Fruit fly (Drosophila melanogaster): ENCODE measurements around the gene CG13723.

CG13723 gene

dm6 chr3L:17237003-17237402, 27.2 kb upstream of the CG13723 start:
- TF ChIP-seq CG4424 (GFP tag; optimal IDR thresholded peaks at IDR 0.05) (no peak), CG16813 (GFP tag; IDR thresholded peaks at IDR 0.05; ENCODE audit: partially characterized antibody) (0 out of 3 replicates have a peak, but pooled peaks have one; percentile 19), Stat92E (GFP tag; optimal IDR thresholded peaks at IDR 0.05) (no peak), CTCF (GFP tag; optimal IDR thresholded peaks at IDR 0.05) (peak; percentile 80), cg (GFP tag; optimal IDR thresholded peaks at IDR 0.05) (peak; percentile 4), E2f1 (GFP tag; IDR thresholded peaks at IDR 0.05) (no peak)

dm6 chr3L:17238129-17238732, 26.0 kb upstream of the CG13723 start, which contains the start of gene Rbp6:
Gene Rbp6, minus strand, starts transcription at chr3L:17238212.
- TF ChIP-seq hkb (optimal IDR thresholded peaks at IDR 0.05) (no peak), hkb (GFP tag; IDR thresholded peaks at IDR 0.05) (peak; percentile 37), CG9609 (GFP tag; optimal IDR thresholded peaks at IDR 0.05) (no peak), Ssrp (tag; optimal IDR thresholded peaks at IDR 0.05) (no peak), Asciz (GFP tag; optimal IDR thresholded peaks at IDR 0.05) (no peak), tap (tag; optimal IDR thresholded peaks at IDR 0.05) (no peak), CG11560 (tag; IDR thresholded peaks at IDR 0.05) (no peak), Lim3 (GFP tag; IDR thresholded peaks at IDR 0.05) (no peak), Awh (GFP tag; IDR thresholded peaks at IDR 0.05) (no peak), gce (GFP tag; IDR thresholded peaks at IDR 0.05) (no peak), CG3995 (GFP tag; optimal IDR thresholded peaks at IDR 0.05) (no peak), prd (optimal IDR thresholded peaks at IDR 0.05) (no peak), prd (GFP tag; IDR thresholded peaks at IDR 0.05) (0 out of 3 replicates have a peak, but pooled peaks have one; percentile 12), CG15269 (tag; optimal IDR thresholded peaks at IDR 0.05) (no peak), croc (GFP tag; conservative IDR thresholded peaks at IDR 0.05) (no peak), Lpt (GFP tag; optimal IDR thresholded peaks at IDR 0.05) (no peak), CG12104 (GFP tag; optimal IDR thresholded peaks at IDR 0.05) (no peak), Nf-YB (GFP tag; optimal IDR thresholded peaks at IDR 0.05) (no peak), vvl (GFP tag; IDR thresholded peaks at IDR 0.05) (peak; percentile 54), btn (GFP tag; optimal IDR thresholded peaks at IDR 0.05) (no peak), gfzf (GFP tag; optimal IDR thresholded peaks at IDR 0.05) (no peak), CHES-1-like (GFP tag; optimal IDR thresholded peaks at IDR 0.05) (no peak), cg (GFP tag; optimal IDR thresholded peaks at IDR 0.05) (no peak), CG4730 (GFP tag; IDR thresholded peaks at IDR 0.05) (no peak), Gug (GFP tag; IDR thresholded peaks at IDR 0.05) (no peak), lmd (GFP tag; IDR thresholded peaks at IDR 0.05) (peak; percentile 25; the same call in 1 of the 2 replicates), CG12391 (tag; optimal IDR thresholded peaks at IDR 0.05) (no peak), scrt (GFP tag; optimal IDR thresholded peaks at IDR 0.05) (no peak), sc (optimal IDR thresholded peaks at IDR 0.05) (no peak), sc (GFP tag; optimal IDR thresholded peaks at IDR 0.05) (no peak), CG14710 (tag; optimal IDR thresholded peaks at IDR 0.05) (no peak), MBD-R2 (GFP tag; IDR thresholded peaks at IDR 0.05) (no peak), D (optimal IDR thresholded peaks at IDR 0.05) (no peak), D (GFP tag; optimal IDR thresholded peaks at IDR 0.05) (no peak), Ets97D (GFP tag; optimal IDR thresholded peaks at IDR 0.05) (no peak), tup (GFP tag; optimal IDR thresholded peaks at IDR 0.05) (no peak), CG18262 (tag; optimal IDR thresholded peaks at IDR 0.05) (no peak), CG3163 (GFP tag; optimal IDR thresholded peaks at IDR 0.05) (peak; percentile 95), lilli (GFP tag; optimal IDR thresholded peaks at IDR 0.05) (peak; percentile 16), CG3065 (GFP tag; optimal IDR thresholded peaks at IDR 0.05) (no peak), slou (GFP tag; optimal IDR thresholded peaks at IDR 0.05) (no peak), tll (GFP tag; optimal IDR thresholded peaks at IDR 0.05) (no peak), Med (GFP tag) (no peak), CG42726 (GFP tag; IDR thresholded peaks at IDR 0.05; ENCODE audit: partially characterized antibody) (no peak), CG8359 (GFP tag; optimal IDR thresholded peaks at IDR 0.05; ENCODE audit: borderline replicate concordance) (no peak), Max (GFP tag; optimal IDR thresholded peaks at IDR 0.05) (no peak)
